Worm (Caenorhabditis elegans) whole organism, early embryonic: ENCODE results near the gene msp-49.

Source experiments
- B0310.2 ChIP-seq: sonication (generic microtip); optimal IDR thresholded peaks from 2 replicates; lab custom pipeline; 2016; ENCODE audit warnings: mild to moderate bottlenecking, missing genetic modification characterization, missing compliant biosample characterization
- F13C5.2 ChIP-seq: sonication (generic microtip); optimal IDR thresholded peaks from 2 replicates; lab custom pipeline; 2017; ENCODE audit warnings: mild to moderate bottlenecking, missing genetic modification characterization, inconsistent platforms, missing compliant biosample characterization
- ama-1 ChIP-seq: fragments of 150-350 bp; optimal IDR thresholded peaks from 2 replicates; lab custom pipeline; 2014
- ceh-13 ChIP-seq: fragments of 200-800 bp; sonication (Bioruptor generic); optimal IDR thresholded peaks from 2 replicates; lab custom pipeline; 2018; ENCODE audit warnings: mild to moderate bottlenecking, missing genetic modification characterization, missing compliant biosample characterization
- ceh-36 ChIP-seq: sonication (generic microtip); optimal IDR thresholded peaks from 2 replicates; lab custom pipeline; 2016; ENCODE audit warnings: missing genetic modification characterization, inconsistent platforms, missing compliant biosample characterization
- flt-1 ChIP-seq: fragments of 200-800 bp; sonication (Bioruptor generic); IDR thresholded peaks from 2 replicates; pipeline ENCODE4 v1.3.6; 2022; ENCODE audit warnings: missing genetic modification characterization, missing compliant biosample characterization
- hnd-1 ChIP-seq: sonication (generic microtip); optimal IDR thresholded peaks from 2 replicates; lab custom pipeline; 2016; ENCODE audit warnings: missing genetic modification characterization, missing compliant biosample characterization
- scrt-1 ChIP-seq: fragments of 200-800 bp; sonication (Bioruptor generic); IDR thresholded peaks from 2 replicates; pipeline ENCODE4 v1.3.6; 2022; ENCODE audit warnings: missing genetic modification characterization, missing compliant biosample characterization
- sea-1 ChIP-seq: fragments of 200-800 bp; sonication (Bioruptor generic); conservative IDR thresholded peaks from 2 replicates; pipeline ENCODE4 v1.3.6; 2022; ENCODE audit warnings: missing genetic modification characterization, missing compliant biosample characterization
- tbx-11 ChIP-seq: fragments of 200-800 bp; sonication (Bioruptor generic); IDR thresholded peaks from 2 replicates; pipeline ENCODE4 v1.3.6; 2022; ENCODE audit warnings: missing genetic modification characterization, missing compliant biosample characterization
- tbx-37 ChIP-seq: fragments of 200-800 bp; sonication (Bioruptor generic); conservative IDR thresholded peaks from 2 replicates; pipeline ENCODE4 v1.3.6; 2022; ENCODE audit warnings: missing genetic modification reagents, missing genetic modification characterization, missing compliant biosample characterization
- tra-4 ChIP-seq: sonication (generic microtip); optimal IDR thresholded peaks from 2 replicates; lab custom pipeline; 2017; ENCODE audit warnings: missing genetic modification characterization, missing compliant biosample characterization

- TF ChIP-seq hnd-1 (tag; lab: Kevin White, UChicago) (no peak), tra-4 (tag; lab: Kevin White, UChicago) (no peak), ceh-36 (tag; lab: Kevin White, UChicago) (no peak), F13C5.2 (tag; lab: Kevin White, UChicago) (no peak), ceh-13 (no peak), ama-1 (no peak), scrt-1 (GFP tag; lab: Robert Waterston, UW) (no peak), tbx-11 (GFP tag; lab: Robert Waterston, UW) (no peak), B0310.2 (tag; lab: Kevin White, UChicago) (no peak), tbx-37 (GFP tag; lab: Robert Waterston, UW) (no peak), sea-1 (no peak), flt-1 (no peak)
These were observed 2.4 kb upstream of the msp-49 start for ce11 chrII:5191766-5192165.
